Worm (Caenorhabditis elegans) whole organism, L4 larva: ENCODE results near the gene F18C5.9.

ENCODE experiments used
- ceh-82 ChIP-seq: sonication (generic microtip); optimal IDR thresholded peaks from 2 replicates; lab custom pipeline; 2017; ENCODE audit warnings: missing biosample characterization, missing genetic modification characterization
- ces-1 ChIP-seq: fragments of 150-350 bp; sonication (generic microtip); optimal IDR thresholded peaks from 4 replicates; lab custom pipeline; 2014; ENCODE audit warnings: missing biosample characterization, missing genetic modification reagents, missing genetic modification characterization
- daf-8 ChIP-seq: fragments of 200-800 bp; sonication (Bioruptor generic); IDR thresholded peaks from 2 replicates; pipeline ENCODE4 v1.3.6; 2022; ENCODE audit warnings: missing genetic modification characterization, missing compliant biosample characterization
- fos-1 ChIP-seq: fragments of 150-350 bp; optimal IDR thresholded peaks from 2 replicates; lab custom pipeline; 2014; ENCODE audit warnings: missing biosample characterization, missing genetic modification characterization
- lin-13 ChIP-seq: fragments of 150-350 bp; optimal IDR thresholded peaks from 2 replicates; lab custom pipeline; 2014; ENCODE audit warnings: missing biosample characterization, missing genetic modification reagents, missing genetic modification characterization
- lin-39 ChIP-seq: fragments of 150-350 bp; optimal IDR thresholded peaks from 2 replicates; lab custom pipeline; 2014; ENCODE audit warnings: missing biosample characterization, missing genetic modification reagents, missing genetic modification characterization
- skn-1 ChIP-seq: fragments of 150-350 bp; optimal IDR thresholded peaks from 2 replicates; lab custom pipeline; 2014; ENCODE audit warnings: missing biosample characterization, missing genetic modification characterization
- tra-1 ChIP-seq: fragments of 200-800 bp; sonication (Bioruptor generic); IDR thresholded peaks from 2 replicates; pipeline ENCODE4 v1.3.6; 2022; ENCODE audit warnings: missing genetic modification reagents, missing genetic modification characterization, missing compliant biosample characterization
- zag-1 ChIP-seq: fragments of 150-350 bp; optimal IDR thresholded peaks from 2 replicates; lab custom pipeline; 2014; ENCODE audit warnings: missing biosample characterization, missing genetic modification characterization

DNA sequence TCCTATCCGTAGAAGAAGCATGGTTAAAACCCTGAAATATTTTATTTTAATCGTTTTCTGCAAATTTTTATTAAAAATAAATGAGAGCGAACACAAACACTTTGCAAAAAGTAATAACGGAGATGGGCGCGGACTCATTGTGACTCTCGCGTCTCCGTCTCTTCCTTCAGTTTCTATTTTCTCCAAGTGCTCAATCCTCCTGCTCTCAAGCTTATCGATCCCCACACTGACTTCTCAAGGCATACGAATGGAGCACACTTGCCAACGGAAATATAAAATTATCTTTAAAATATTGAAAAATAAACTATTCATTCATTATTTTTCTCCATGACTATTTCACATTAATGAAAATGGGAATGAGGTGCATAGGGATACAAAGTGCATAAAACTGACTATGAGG lies 31.1 kb downstream of the F18C5.9 start, which contains the start of gene dnj-8:
- TF ChIP-seq daf-8 (GFP tag; lab: Robert Waterston, UW) = no peak
- TF ChIP-seq ceh-82 (tag; lab: Kevin White, UChicago) = no peak
- TF ChIP-seq lin-13 (GFP tag; lab: Kevin White, UChicago) = no peak
- TF ChIP-seq ces-1 (GFP tag; lab: Kevin White, UChicago) = no peak
- TF ChIP-seq skn-1 = no peak
- TF ChIP-seq tra-1 (GFP tag; lab: Robert Waterston, UW) = no peak
- no peak for TF ChIP-seq lin-39 (tag; lab: Kevin White, UChicago)
- no peak for TF ChIP-seq zag-1
- TF ChIP-seq fos-1 (tag; lab: Kevin White, UChicago) = no peak
